Worm (Caenorhabditis elegans) whole organism, L4 larva: Measurements from ENCODE around the gene dpy-28.

ENCODE experiments used
- ZK546.5 ChIP-seq, 2 experiments: sonication (generic microtip); optimal IDR thresholded peaks; 2 replicates each; lab custom pipeline; 2017; ENCODE audit warnings: missing biosample characterization in 2 of 2, missing genetic modification characterization in 2 of 2
- aly-2 ChIP-seq: sonication (generic microtip); optimal IDR thresholded peaks from 2 replicates; lab custom pipeline; 2018; ENCODE audit warnings: missing biosample characterization, missing genetic modification characterization
- daf-12 ChIP-seq: fragments of 150-350 bp; optimal IDR thresholded peaks from 2 replicates; lab custom pipeline; 2014; ENCODE audit warnings: missing biosample characterization, missing genetic modification reagents, missing genetic modification characterization
- gei-8 ChIP-seq: fragments of 200-800 bp; sonication (Bioruptor generic); optimal IDR thresholded peaks from 2 replicates; lab custom pipeline; 2018; ENCODE audit warnings: mild to moderate bottlenecking, missing genetic modification characterization, missing compliant biosample characterization
- jun-1 ChIP-seq: fragments of 150-350 bp; optimal IDR thresholded peaks from 2 replicates; lab custom pipeline; 2014; ENCODE audit warnings: missing biosample characterization, missing genetic modification reagents, missing genetic modification characterization
- lin-39 ChIP-seq: fragments of 150-350 bp; optimal IDR thresholded peaks from 2 replicates; lab custom pipeline; 2014; ENCODE audit warnings: missing biosample characterization, missing genetic modification reagents, missing genetic modification characterization
- mes-2 ChIP-seq: sonication (generic microtip); optimal IDR thresholded peaks from 2 replicates; lab custom pipeline; 2016; ENCODE audit warnings: missing genotype, mild to moderate bottlenecking, missing genetic modification characterization, missing compliant biosample characterization; ENCODE audit not compliant: poor library complexity, severe bottlenecking
- saeg-2 ChIP-seq: fragments of 200-800 bp; sonication (Bioruptor generic); IDR thresholded peaks from 2 replicates; pipeline ENCODE4 v1.3.6; 2022; ENCODE audit warnings: missing genetic modification reagents, missing genetic modification characterization, missing compliant biosample characterization
- snpc-4 ChIP-seq: fragments of 150-350 bp; optimal IDR thresholded peaks from 2 replicates; lab custom pipeline; 2014; ENCODE audit warnings: missing biosample characterization, missing genetic modification characterization
- zag-1 ChIP-seq: fragments of 150-350 bp; optimal IDR thresholded peaks from 2 replicates; lab custom pipeline; 2014; ENCODE audit warnings: missing biosample characterization, missing genetic modification characterization
- ztf-11 ChIP-seq: fragments of 150-350 bp; optimal IDR thresholded peaks from 2 replicates; lab custom pipeline; 2014; ENCODE audit warnings: missing biosample characterization, missing genetic modification characterization

ce11 chrIII:10813886-10814285 is 51.0 kb downstream of the dpy-28 start:
- TF ChIP-seq jun-1 (tag; lab: Kevin White, UChicago) (no peak), zag-1 (tag; lab: Kevin White, UChicago) (no peak), daf-12 (tag; lab: Kevin White, UChicago) (no peak), ztf-11 (tag; lab: Kevin White, UChicago) (no peak), lin-39 (tag; lab: Kevin White, UChicago) (no peak), snpc-4 (tag; lab: Kevin White, UChicago) (no peak), aly-2 (no peak), mes-2 (tag; lab: Kevin White, UChicago) (no peak), ZK546.5 (tag; optimal IDR thresholded peaks at IDR 0.05; lab: Kevin White, UChicago) (no peak), saeg-2 (no peak), gei-8 (GFP tag; lab: Kevin White, UChicago) (no peak)
